Worm (Caenorhabditis elegans) whole organism, L3 larva: Measurements from ENCODE around the gene F26A10.2.

Source experiments
- R02D3.7 ChIP-seq: fragments of 150-350 bp; optimal IDR thresholded peaks from 2 replicates; lab custom pipeline; 2014; ENCODE audit warnings: missing biosample characterization, missing genetic modification characterization
- ZK546.5 ChIP-seq: sonication (generic microtip); optimal IDR thresholded peaks from 2 replicates; lab custom pipeline; 2017; ENCODE audit warnings: missing biosample characterization, missing genetic modification characterization
- aly-2 ChIP-seq: fragments of 150-350 bp; optimal IDR thresholded peaks from 2 replicates; lab custom pipeline; 2014; ENCODE audit warnings: missing biosample characterization, missing genetic modification characterization
- ama-1 ChIP-seq: fragments of 150-350 bp; optimal IDR thresholded peaks from 2 replicates; lab custom pipeline; 2018
- ceh-16 ChIP-seq: sonication (generic microtip); optimal IDR thresholded peaks from 2 replicates; lab custom pipeline; 2017; ENCODE audit warnings: missing biosample characterization, missing genetic modification characterization
- ceh-28 ChIP-seq: fragments of 150-350 bp; optimal IDR thresholded peaks from 2 replicates; lab custom pipeline; 2014; ENCODE audit warnings: missing biosample characterization, missing genetic modification reagents, missing genetic modification characterization
- ceh-82 ChIP-seq: fragments of 150-350 bp; optimal IDR thresholded peaks from 2 replicates; lab custom pipeline; 2014; ENCODE audit warnings: missing biosample characterization, missing genetic modification characterization
- ceh-9 ChIP-seq: sonication (generic microtip); optimal IDR thresholded peaks from 2 replicates; lab custom pipeline; 2018; ENCODE audit warnings: missing biosample characterization, missing genetic modification characterization
- daf-12 ChIP-seq: fragments of 150-350 bp; optimal IDR thresholded peaks from 2 replicates; lab custom pipeline; 2014; ENCODE audit warnings: missing biosample characterization, missing genetic modification reagents, missing genetic modification characterization
- egl-27 ChIP-seq: sonication (generic microtip); optimal IDR thresholded peaks from 4 replicates; lab custom pipeline; 2017; ENCODE audit warnings: missing biosample characterization, missing genetic modification reagents, missing genetic modification characterization
- egl-5 ChIP-seq: fragments of 150-350 bp; optimal IDR thresholded peaks from 2 replicates; lab custom pipeline; 2017; ENCODE audit warnings: missing biosample characterization, missing genetic modification reagents, missing genetic modification characterization, inconsistent platforms
- elt-1 ChIP-seq: fragments of 150-350 bp; optimal IDR thresholded peaks from 2 replicates; lab custom pipeline; 2014; ENCODE audit warnings: missing biosample characterization, missing genetic modification characterization
- elt-2 ChIP-seq: sonication (generic microtip); optimal IDR thresholded peaks from 2 replicates; lab custom pipeline; 2016; ENCODE audit warnings: missing genetic modification reagents, mild to moderate bottlenecking, missing genetic modification characterization, missing compliant biosample characterization
- elt-3 ChIP-seq, 3 experiments: fragments of 150-350 bp in 1 of 3; sonication (generic microtip) in 2 of 3; optimal IDR thresholded peaks; 2 replicates in 2 of 3; 4 replicates in 1 of 3; lab custom pipeline; 2014 to 2017; ENCODE audit warnings: missing biosample characterization in 3 of 3, missing genetic modification characterization in 3 of 3
- eor-1 ChIP-seq, 2 experiments: fragments of 150-350 bp; optimal IDR thresholded peaks; 2 replicates each; lab custom pipeline; 2014 to 2018; ENCODE audit warnings: missing biosample characterization in 2 of 2, missing genetic modification characterization in 2 of 2
- fkh-10 ChIP-seq: sonication (generic microtip); optimal IDR thresholded peaks from 2 replicates; lab custom pipeline; 2017; ENCODE audit warnings: missing biosample characterization, missing genetic modification reagents, missing genetic modification characterization
- fkh-2 ChIP-seq: fragments of 150-350 bp; optimal IDR thresholded peaks from 2 replicates; lab custom pipeline; 2014; ENCODE audit warnings: missing biosample characterization, missing genetic modification reagents, missing genetic modification characterization
- fos-1 ChIP-seq: fragments of 150-350 bp; optimal IDR thresholded peaks from 2 replicates; lab custom pipeline; 2014; ENCODE audit warnings: missing biosample characterization, missing genetic modification characterization
- hmg-11 ChIP-seq: sonication (generic microtip); optimal IDR thresholded peaks from 2 replicates; lab custom pipeline; 2016; ENCODE audit warnings: missing genetic modification characterization, missing compliant biosample characterization
- jun-1 ChIP-seq: fragments of 150-350 bp; optimal IDR thresholded peaks from 2 replicates; lab custom pipeline; 2014; ENCODE audit warnings: missing biosample characterization, missing genetic modification reagents, missing genetic modification characterization
- lin-15B ChIP-seq: fragments of 150-350 bp; optimal IDR thresholded peaks from 2 replicates; lab custom pipeline; 2014; ENCODE audit warnings: missing biosample characterization, missing genetic modification characterization
- lin-39 ChIP-seq: fragments of 150-350 bp; optimal IDR thresholded peaks from 2 replicates; lab custom pipeline; 2018; ENCODE audit warnings: missing biosample characterization, missing genetic modification reagents, missing genetic modification characterization
- lsy-12 ChIP-seq: sonication (generic microtip); optimal IDR thresholded peaks from 2 replicates; lab custom pipeline; 2016; ENCODE audit warnings: mild to moderate bottlenecking, missing genetic modification characterization, missing compliant biosample characterization
- mdl-1 ChIP-seq: fragments of 150-350 bp; optimal IDR thresholded peaks from 2 replicates; lab custom pipeline; 2014; ENCODE audit warnings: missing biosample characterization, missing genetic modification characterization
- mml-1 ChIP-seq: fragments of 150-350 bp; sonication (generic microtip); optimal IDR thresholded peaks from 3 replicates; lab custom pipeline; 2014; ENCODE audit warnings: missing biosample characterization, missing genetic modification characterization
- nfya-1 ChIP-seq: sonication (generic microtip); optimal IDR thresholded peaks from 2 replicates; lab custom pipeline; 2017; ENCODE audit warnings: missing genetic modification characterization, mild to moderate bottlenecking, missing compliant biosample characterization, antibody characterized with exemption, moderate library complexity; ENCODE audit not compliant: insufficient read depth
- nhr-11 ChIP-seq: fragments of 150-350 bp; optimal IDR thresholded peaks from 2 replicates; lab custom pipeline; 2014; ENCODE audit warnings: missing biosample characterization, missing genetic modification characterization
- nhr-12 ChIP-seq: fragments of 150-350 bp; optimal IDR thresholded peaks from 2 replicates; lab custom pipeline; 2014; ENCODE audit warnings: missing biosample characterization, missing genetic modification characterization
- nhr-23 ChIP-seq: fragments of 150-350 bp; optimal IDR thresholded peaks from 2 replicates; lab custom pipeline; 2014; ENCODE audit warnings: missing biosample characterization, missing genetic modification reagents, missing genetic modification characterization
- nhr-237 ChIP-seq: fragments of 150-350 bp; optimal IDR thresholded peaks from 2 replicates; lab custom pipeline; 2014; ENCODE audit warnings: missing biosample characterization, missing genetic modification characterization
- nhr-25 ChIP-seq: sonication (generic microtip); optimal IDR thresholded peaks from 2 replicates; lab custom pipeline; 2017; ENCODE audit warnings: missing biosample characterization, missing genetic modification characterization
- nhr-28 ChIP-seq: fragments of 150-350 bp; optimal IDR thresholded peaks from 2 replicates; lab custom pipeline; 2014; ENCODE audit warnings: missing biosample characterization, missing genetic modification characterization
- nhr-43 ChIP-seq: sonication (generic microtip); optimal IDR thresholded peaks from 2 replicates; lab custom pipeline; 2016; ENCODE audit warnings: mild to moderate bottlenecking, missing genetic modification characterization, missing compliant biosample characterization; ENCODE audit not compliant: poor library complexity, severe bottlenecking
- nhr-67 ChIP-seq: fragments of 150-350 bp; optimal IDR thresholded peaks from 2 replicates; lab custom pipeline; 2014; ENCODE audit warnings: missing biosample characterization, missing genetic modification characterization
- nhr-76 ChIP-seq: fragments of 150-350 bp; sonication (generic microtip); optimal IDR thresholded peaks from 5 replicates; lab custom pipeline; 2014; ENCODE audit warnings: missing biosample characterization, missing genetic modification characterization
- nhr-77 ChIP-seq: fragments of 150-350 bp; optimal IDR thresholded peaks from 2 replicates; lab custom pipeline; 2014; ENCODE audit warnings: missing biosample characterization, missing genetic modification characterization
- pha-4 ChIP-seq: fragments of 150-350 bp; optimal IDR thresholded peaks from 2 replicates; lab custom pipeline; 2014; ENCODE audit warnings: missing biosample characterization, missing genetic modification reagents, missing genetic modification characterization
- pqm-1 ChIP-seq: fragments of 150-350 bp; optimal IDR thresholded peaks from 2 replicates; lab custom pipeline; 2017; ENCODE audit warnings: missing biosample characterization, missing genetic modification characterization, inconsistent platforms
- sea-2 ChIP-seq: fragments of 150-350 bp; sonication (generic microtip); optimal IDR thresholded peaks from 4 replicates; lab custom pipeline; 2014; ENCODE audit warnings: missing biosample characterization, missing genetic modification reagents, missing genetic modification characterization
- skn-1 ChIP-seq: fragments of 150-350 bp; optimal IDR thresholded peaks from 2 replicates; lab custom pipeline; 2014; ENCODE audit warnings: missing biosample characterization, missing genetic modification characterization
- snpc-4 ChIP-seq: fragments of 150-350 bp; optimal IDR thresholded peaks from 2 replicates; lab custom pipeline; 2014; ENCODE audit warnings: missing biosample characterization, missing genetic modification characterization
- tbx-2 ChIP-seq: sonication (generic microtip); optimal IDR thresholded peaks from 2 replicates; lab custom pipeline; 2016; ENCODE audit warnings: mild to moderate bottlenecking, missing genetic modification characterization, missing compliant biosample characterization
- unc-39 ChIP-seq: sonication (generic microtip); optimal IDR thresholded peaks from 4 replicates; lab custom pipeline; 2017; ENCODE audit warnings: missing biosample characterization, missing genetic modification characterization
- unc-62 ChIP-seq: fragments of 150-350 bp; sonication (generic microtip); optimal IDR thresholded peaks from 4 replicates; lab custom pipeline; 2014; ENCODE audit warnings: missing biosample characterization, missing genetic modification reagents, missing genetic modification characterization
- zag-1 ChIP-seq: fragments of 150-350 bp; optimal IDR thresholded peaks from 2 replicates; lab custom pipeline; 2014; ENCODE audit warnings: missing biosample characterization, missing genetic modification characterization
- ztf-11 ChIP-seq: fragments of 150-350 bp; optimal IDR thresholded peaks from 2 replicates; lab custom pipeline; 2014; ENCODE audit warnings: missing biosample characterization, missing genetic modification characterization
- ztf-4 ChIP-seq: fragments of 150-350 bp; optimal IDR thresholded peaks from 2 replicates; lab custom pipeline; 2014; ENCODE audit warnings: missing biosample characterization, missing genetic modification characterization

Gene F26A10.2

DNA sequence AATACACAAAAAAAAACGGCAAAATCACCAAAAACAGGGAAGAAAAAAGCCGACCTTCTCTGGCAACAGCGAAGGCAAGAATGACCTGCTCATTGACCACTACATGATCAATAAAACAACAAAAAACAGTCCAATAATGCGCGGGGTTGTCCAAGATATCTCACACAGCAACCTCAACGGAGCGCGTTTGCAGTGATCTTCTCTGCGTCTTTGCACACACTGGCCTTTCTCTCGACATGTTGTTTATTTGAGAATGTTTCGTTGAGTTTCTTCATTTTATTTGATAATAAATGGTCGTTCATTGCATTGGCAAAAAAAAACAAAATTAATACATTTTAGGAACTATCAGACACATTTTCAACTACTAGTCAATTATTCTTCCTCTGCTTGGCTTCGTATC is 16.4 kb upstream of the F26A10.2 start:
- TF ChIP-seq R02D3.7 (no peak), nfya-1 (tag; lab: Kevin White, UChicago) (peak; percentile 48), pqm-1 (peak; percentile 36), egl-5 (tag; lab: Kevin White, UChicago) (peak; percentile 17), mdl-1 (tag; lab: Kevin White, UChicago) (no peak), nhr-77 (tag; lab: Kevin White, UChicago) (no peak), fkh-10 (no peak), nhr-76 (no peak), zag-1 (tag; lab: Kevin White, UChicago) (no peak), pha-4 (tag; lab: Kevin White, UChicago) (peak; percentile 79), mml-1 (tag; lab: Kevin White, UChicago) (no peak), snpc-4 (tag; lab: Kevin White, UChicago) (no peak), lin-15B (tag; lab: Kevin White, UChicago) (peak; percentile 43), unc-62 (GFP tag; lab: Kevin White, UChicago) (no peak), hmg-11 (no peak), ztf-11 (no peak), fkh-2 (tag; lab: Kevin White, UChicago) (no peak), jun-1 (tag; lab: Kevin White, UChicago) (no peak), ceh-16 (tag; lab: Kevin White, UChicago) (no peak), unc-39 (tag; lab: Kevin White, UChicago) (no peak), lin-39 (tag; lab: Kevin White, UChicago) (peak; percentile 32), nhr-25 (tag; lab: Kevin White, UChicago) (peak; percentile 38), fos-1 (tag; lab: Kevin White, UChicago) (no peak), ztf-4 (tag; lab: Kevin White, UChicago) (no peak), elt-3 (tag; optimal IDR thresholded peaks at IDR 0.05; lab: Kevin White, UChicago) (no peak), nhr-237 (tag; lab: Kevin White, UChicago) (no peak), tbx-2 (no peak), nhr-11 (tag; lab: Kevin White, UChicago) (no peak), skn-1 (tag; lab: Kevin White, UChicago) (no peak), nhr-43 (no peak), nhr-12 (no peak), sea-2 (no peak), ceh-82 (tag; lab: Kevin White, UChicago) (no peak), daf-12 (tag; lab: Kevin White, UChicago) (no peak), ama-1 (lab: Kevin White, UChicago) (peak; percentile 87), nhr-23 (tag; lab: Kevin White, UChicago) (peak; percentile 80), egl-27 (no peak), nhr-28 (tag; lab: Kevin White, UChicago) (no peak), ceh-9 (tag; lab: Kevin White, UChicago) (no peak), nhr-67 (no peak), elt-1 (tag; lab: Kevin White, UChicago) (no peak), elt-2 (tag; lab: Kevin White, UChicago) (peak; percentile 44), lsy-12 (tag; lab: Kevin White, UChicago) (no peak), aly-2 (no peak), eor-1 (tag; optimal IDR thresholded peaks at IDR 0.05; lab: Kevin White, UChicago) (no peak), ZK546.5 (no peak), ceh-28 (tag; lab: Kevin White, UChicago) (peak; percentile 36)
